Fruit fly (Drosophila melanogaster): ENCODE data around the gene VhaM9.7-a.

DNA sequence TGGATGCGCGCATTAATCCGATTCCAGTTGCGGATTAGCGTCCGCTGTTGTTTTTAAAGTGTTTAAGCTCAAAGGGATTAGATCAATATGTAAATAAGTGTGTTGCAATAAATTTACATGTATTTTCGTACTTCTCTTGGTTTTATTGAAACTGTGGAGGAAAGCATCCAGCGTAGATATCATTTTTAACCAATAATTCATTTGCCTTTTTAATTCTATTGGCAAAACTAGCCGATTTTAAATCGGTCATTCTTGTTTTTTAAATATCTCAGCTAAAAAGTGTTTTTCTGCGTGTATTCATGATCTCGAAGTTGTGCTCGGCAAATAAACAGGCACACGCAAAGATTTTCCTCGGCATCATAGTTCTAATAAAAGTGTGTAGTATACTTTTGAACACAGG lies 30.8 kb downstream of the VhaM9.7-a start:
- no peak for TF ChIP-seq h (optimal IDR thresholded peaks at IDR 0.05)
- no peak for TF ChIP-seq insv (optimal IDR thresholded peaks at IDR 0.05)
- TF ChIP-seq Myc (optimal IDR thresholded peaks at IDR 0.05): no peak
- TF ChIP-seq psq (optimal IDR thresholded peaks at IDR 0.05): no peak
- no peak for TF ChIP-seq ttk (optimal IDR thresholded peaks at IDR 0.05)
- TF ChIP-seq Sin3A (optimal IDR thresholded peaks at IDR 0.05): no peak

Data from Kc167 (cell line).